Worm (Caenorhabditis elegans) whole organism, L1 larva: ENCODE results near the gene grl-31.

ENCODE experiments used
- C04F5.9 ChIP-seq: sonication (generic microtip); optimal IDR thresholded peaks from 2 replicates; lab custom pipeline; 2016; ENCODE audit warnings: missing genetic modification characterization, missing compliant biosample characterization
- C16A3.4 ChIP-seq: fragments of 150-350 bp; optimal IDR thresholded peaks from 2 replicates; lab custom pipeline; 2014; ENCODE audit warnings: missing biosample characterization, missing genetic modification characterization
- Y116A8C.19 ChIP-seq: sonication (generic microtip); optimal IDR thresholded peaks from 2 replicates; lab custom pipeline; 2016; ENCODE audit warnings: missing compliant biosample characterization, missing genetic modification characterization, borderline replicate concordance
- aha-1 ChIP-seq: fragments of 150-350 bp; optimal IDR thresholded peaks from 2 replicates; lab custom pipeline; 2014; ENCODE audit warnings: missing biosample characterization, missing genetic modification characterization
- aly-2 ChIP-seq: fragments of 150-350 bp; optimal IDR thresholded peaks from 2 replicates; lab custom pipeline; 2014; ENCODE audit warnings: missing biosample characterization, missing genetic modification characterization
- blmp-1 ChIP-seq: fragments of 150-350 bp; optimal IDR thresholded peaks from 2 replicates; lab custom pipeline; 2014; ENCODE audit warnings: missing biosample characterization, missing genetic modification characterization
- ceh-63 ChIP-seq: fragments of 200-800 bp; sonication (Bioruptor generic); optimal IDR thresholded peaks from 2 replicates; lab custom pipeline; 2018; ENCODE audit warnings: mild to moderate bottlenecking, missing genetic modification characterization, missing compliant biosample characterization
- ceh-8 ChIP-seq: fragments of 200-800 bp; sonication (Bioruptor generic); optimal IDR thresholded peaks from 2 replicates; lab custom pipeline; 2018; ENCODE audit warnings: mild to moderate bottlenecking, missing genetic modification characterization, moderate library complexity, missing compliant biosample characterization
- ceh-88 ChIP-seq: fragments of 200-800 bp; sonication (Bioruptor generic); IDR thresholded peaks from 2 replicates; pipeline ENCODE4 v1.3.6; 2022; ENCODE audit warnings: missing genetic modification characterization, missing compliant biosample characterization
- ces-1 ChIP-seq: fragments of 150-350 bp; optimal IDR thresholded peaks from 2 replicates; lab custom pipeline; 2014; ENCODE audit warnings: missing biosample characterization, missing genetic modification reagents, missing genetic modification characterization
- dsc-1 ChIP-seq: sonication (generic microtip); optimal IDR thresholded peaks from 2 replicates; lab custom pipeline; 2016; ENCODE audit warnings: mild to moderate bottlenecking, missing genetic modification characterization, missing compliant biosample characterization
- efl-1 ChIP-seq, 4 experiments: fragments of 150-350 bp; optimal IDR thresholded peaks in 3 of 4; peaks in 1 of 4; 1 replicate in 1 of 4; 2 replicates in 3 of 4; lab custom pipeline; 2014; ENCODE audit warnings: missing biosample characterization in 2 of 4, missing genetic modification characterization in 2 of 4, missing genetic modification reagents in 2 of 4
- efl-3 ChIP-seq: fragments of 200-800 bp; sonication (Bioruptor generic); optimal IDR thresholded peaks from 2 replicates; lab custom pipeline; 2018; ENCODE audit warnings: mild to moderate bottlenecking, missing genetic modification characterization, missing compliant biosample characterization
- egl-27 ChIP-seq, 2 experiments: fragments of 150-350 bp in 1 of 2; sonication (generic microtip); optimal IDR thresholded peaks; 3 replicates each; lab custom pipeline; 2017 to 2018; ENCODE audit warnings: missing biosample characterization in 2 of 2, missing genetic modification characterization in 2 of 2, missing genetic modification reagents in 2 of 2
- elt-2 ChIP-seq: sonication (generic microtip); optimal IDR thresholded peaks from 2 replicates; lab custom pipeline; 2016; ENCODE audit warnings: missing genetic modification characterization, mild to moderate bottlenecking, inconsistent platforms, missing compliant biosample characterization, missing genetic modification reagents
- ets-5 ChIP-seq: fragments of 200-800 bp; sonication (Bioruptor generic); IDR thresholded peaks from 2 replicates; pipeline ENCODE4 v1.3.6; 2022; ENCODE audit warnings: missing genetic modification characterization, missing compliant biosample characterization
- fkh-4 ChIP-seq: sonication (generic microtip); optimal IDR thresholded peaks from 2 replicates; lab custom pipeline; 2016; ENCODE audit warnings: missing compliant biosample characterization, missing genetic modification characterization, borderline replicate concordance
- fkh-8 ChIP-seq: sonication (generic microtip); optimal IDR thresholded peaks from 2 replicates; lab custom pipeline; 2016; ENCODE audit warnings: mild to moderate bottlenecking, missing genetic modification characterization, missing compliant biosample characterization
- isw-1 ChIP-seq: fragments of 200-800 bp; sonication (Bioruptor generic); IDR thresholded peaks from 2 replicates; pipeline ENCODE4 v1.3.6; 2022; ENCODE audit warnings: missing genetic modification characterization, missing compliant biosample characterization
- jun-1 ChIP-seq: fragments of 150-350 bp; optimal IDR thresholded peaks from 2 replicates; lab custom pipeline; 2014; ENCODE audit warnings: missing biosample characterization, missing genetic modification reagents, missing genetic modification characterization
- lin-13 ChIP-seq: fragments of 150-350 bp; optimal IDR thresholded peaks from 2 replicates; lab custom pipeline; 2014; ENCODE audit warnings: missing biosample characterization, missing genetic modification reagents, missing genetic modification characterization
- lir-3 ChIP-seq: sonication (generic microtip); optimal IDR thresholded peaks from 2 replicates; lab custom pipeline; 2016; ENCODE audit warnings: mild to moderate bottlenecking, missing genetic modification characterization, moderate library complexity, missing compliant biosample characterization; ENCODE audit not compliant: poor library complexity
- mab-9 ChIP-seq: fragments of 200-800 bp; sonication (Bioruptor generic); IDR thresholded peaks from 2 replicates; pipeline ENCODE4 v1.3.6; 2022; ENCODE audit warnings: missing genetic modification reagents, missing genetic modification characterization, missing compliant biosample characterization
- mef-2 ChIP-seq: fragments of 150-350 bp; optimal IDR thresholded peaks from 2 replicates; lab custom pipeline; 2014; ENCODE audit warnings: missing biosample characterization, missing genetic modification characterization
- mep-1 ChIP-seq: fragments of 150-350 bp; optimal IDR thresholded peaks from 2 replicates; lab custom pipeline; 2014; ENCODE audit warnings: missing biosample characterization, missing genetic modification characterization
- nhr-11 ChIP-seq: fragments of 150-350 bp; optimal IDR thresholded peaks from 2 replicates; lab custom pipeline; 2014; ENCODE audit warnings: missing biosample characterization, missing genetic modification characterization
- nhr-12 ChIP-seq: sonication (generic microtip); optimal IDR thresholded peaks from 2 replicates; lab custom pipeline; 2017; ENCODE audit warnings: missing biosample characterization, missing genetic modification characterization
- nhr-19 ChIP-seq: fragments of 200-800 bp; sonication (Bioruptor generic); conservative IDR thresholded peaks from 2 replicates; pipeline ENCODE4 v1.3.6; 2022; ENCODE audit warnings: missing genetic modification characterization, missing compliant biosample characterization
- nhr-20 ChIP-seq: sonication (generic microtip); optimal IDR thresholded peaks from 2 replicates; lab custom pipeline; 2016; ENCODE audit warnings: mild to moderate bottlenecking, missing genetic modification characterization, missing compliant biosample characterization
- nhr-237 ChIP-seq: fragments of 150-350 bp; optimal IDR thresholded peaks from 2 replicates; lab custom pipeline; 2014; ENCODE audit warnings: missing biosample characterization, missing genetic modification characterization
- nhr-47 ChIP-seq: sonication (generic microtip); optimal IDR thresholded peaks from 2 replicates; lab custom pipeline; 2016; ENCODE audit warnings: mild to moderate bottlenecking, missing genetic modification characterization, moderate library complexity, missing compliant biosample characterization
- nhr-71 ChIP-seq: sonication (generic microtip); optimal IDR thresholded peaks from 2 replicates; lab custom pipeline; 2016; ENCODE audit warnings: mild to moderate bottlenecking, missing genetic modification characterization, moderate library complexity, missing compliant biosample characterization
- nhr-76 ChIP-seq: sonication (generic microtip); optimal IDR thresholded peaks from 2 replicates; lab custom pipeline; 2017; ENCODE audit warnings: missing biosample characterization, missing genetic modification characterization
- nhr-77 ChIP-seq: fragments of 150-350 bp; optimal IDR thresholded peaks from 2 replicates; lab custom pipeline; 2014; ENCODE audit warnings: missing biosample characterization, missing genetic modification characterization
- nhr-84 ChIP-seq: sonication (generic microtip); optimal IDR thresholded peaks from 2 replicates; lab custom pipeline; 2017; ENCODE audit warnings: missing biosample characterization, missing genetic modification characterization
- nhr-85 ChIP-seq: sonication (generic microtip); peaks from one replicate; lab custom pipeline; 2016; ENCODE audit warnings: missing genetic modification characterization, inconsistent platforms, missing compliant biosample characterization
- nhr-90 ChIP-seq: sonication (generic microtip); optimal IDR thresholded peaks from 2 replicates; lab custom pipeline; 2016; ENCODE audit warnings: mild to moderate bottlenecking, missing genetic modification characterization, missing compliant biosample characterization; ENCODE audit not compliant: poor library complexity
- pax-3 ChIP-seq: fragments of 200-800 bp; sonication (Bioruptor generic); optimal IDR thresholded peaks from 2 replicates; lab custom pipeline; 2018; ENCODE audit warnings: mild to moderate bottlenecking, missing genetic modification characterization, moderate library complexity, missing compliant biosample characterization
- rnt-1 ChIP-seq: sonication (generic microtip); optimal IDR thresholded peaks from 2 replicates; lab custom pipeline; 2016; ENCODE audit warnings: mild to moderate bottlenecking, missing genetic modification characterization, moderate library complexity, missing compliant biosample characterization
- snpc-4 ChIP-seq: fragments of 150-350 bp; optimal IDR thresholded peaks from 2 replicates; lab custom pipeline; 2014; ENCODE audit warnings: missing biosample characterization, missing genetic modification characterization
- snu-23 ChIP-seq: sonication (generic microtip); optimal IDR thresholded peaks from 2 replicates; lab custom pipeline; 2016; ENCODE audit warnings: missing genetic modification characterization, missing compliant biosample characterization
- sox-4 ChIP-seq: sonication (generic microtip); optimal IDR thresholded peaks from 2 replicates; lab custom pipeline; 2016; ENCODE audit warnings: missing genetic modification characterization, missing compliant biosample characterization
- sptf-1 ChIP-seq: fragments of 150-350 bp; optimal IDR thresholded peaks from 2 replicates; lab custom pipeline; 2014; ENCODE audit warnings: missing biosample characterization, missing genetic modification characterization
- sup-37 ChIP-seq: fragments of 200-800 bp; sonication (Bioruptor generic); optimal IDR thresholded peaks from 2 replicates; lab custom pipeline; 2018; ENCODE audit warnings: mild to moderate bottlenecking, missing genetic modification characterization, missing compliant biosample characterization
- swsn-7 ChIP-seq: sonication (generic microtip); optimal IDR thresholded peaks from 2 replicates; lab custom pipeline; 2016; ENCODE audit warnings: missing genetic modification characterization, missing compliant biosample characterization
- tbx-2 ChIP-seq: sonication (generic microtip); optimal IDR thresholded peaks from 2 replicates; lab custom pipeline; 2016; ENCODE audit warnings: missing genetic modification characterization, missing compliant biosample characterization
- tlp-1 ChIP-seq: fragments of 150-350 bp; optimal IDR thresholded peaks from 2 replicates; lab custom pipeline; 2014; ENCODE audit warnings: missing biosample characterization, missing genetic modification characterization
- unc-130 ChIP-seq: fragments of 150-350 bp; optimal IDR thresholded peaks from 2 replicates; lab custom pipeline; 2017; ENCODE audit warnings: missing biosample characterization, missing genetic modification characterization, inconsistent platforms
- vab-15 ChIP-seq: sonication (generic microtip); optimal IDR thresholded peaks from 2 replicates; lab custom pipeline; 2017; ENCODE audit warnings: missing genotype, mild to moderate bottlenecking, missing genetic modification characterization, missing compliant biosample characterization
- zip-4 ChIP-seq: fragments of 200-800 bp; sonication (Bioruptor generic); optimal IDR thresholded peaks from 2 replicates; lab custom pipeline; 2018; ENCODE audit warnings: mild to moderate bottlenecking, missing genetic modification characterization, moderate library complexity, missing compliant biosample characterization
- ztf-4 ChIP-seq: fragments of 150-350 bp; optimal IDR thresholded peaks from 2 replicates; lab custom pipeline; 2014; ENCODE audit warnings: missing biosample characterization, missing genetic modification characterization

grl-31 gene

DNA sequence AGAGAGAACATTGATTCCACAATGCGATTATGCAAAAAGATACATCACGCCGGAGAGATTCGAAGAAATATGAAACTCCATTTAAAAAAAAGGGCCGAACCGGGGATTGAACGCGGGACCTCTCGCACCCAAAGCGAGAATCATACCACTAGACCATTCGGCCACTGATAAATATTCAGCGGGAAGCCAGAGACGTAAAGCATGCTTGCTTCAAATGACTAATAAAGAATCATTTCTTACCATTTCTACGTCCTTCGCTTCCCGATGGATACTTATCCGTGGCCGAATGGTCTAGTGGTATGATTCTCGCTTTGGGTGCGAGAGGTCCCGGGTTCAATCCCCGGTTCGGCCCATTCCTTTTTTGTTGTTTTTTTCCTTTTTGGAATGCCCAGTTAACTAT is 30.6 kb upstream of the grl-31 start:
- TF ChIP-seq nhr-77 (tag; lab: Kevin White, UChicago) = no peak
- TF ChIP-seq efl-1 (optimal IDR thresholded peaks at IDR 0.05; lab: Kevin White, UChicago) = no peak
- TF ChIP-seq efl-1 (GFP tag; optimal IDR thresholded peaks at IDR 0.05 in 1 of 2; lab: Kevin White, UChicago) = peak in 1 of 2 experiments; percentile 16
- TF ChIP-seq egl-27 (tag; optimal IDR thresholded peaks at IDR 0.05; lab: Kevin White, UChicago) = no peak
- TF ChIP-seq, all 84 proteins: peak for 1

DNA sequence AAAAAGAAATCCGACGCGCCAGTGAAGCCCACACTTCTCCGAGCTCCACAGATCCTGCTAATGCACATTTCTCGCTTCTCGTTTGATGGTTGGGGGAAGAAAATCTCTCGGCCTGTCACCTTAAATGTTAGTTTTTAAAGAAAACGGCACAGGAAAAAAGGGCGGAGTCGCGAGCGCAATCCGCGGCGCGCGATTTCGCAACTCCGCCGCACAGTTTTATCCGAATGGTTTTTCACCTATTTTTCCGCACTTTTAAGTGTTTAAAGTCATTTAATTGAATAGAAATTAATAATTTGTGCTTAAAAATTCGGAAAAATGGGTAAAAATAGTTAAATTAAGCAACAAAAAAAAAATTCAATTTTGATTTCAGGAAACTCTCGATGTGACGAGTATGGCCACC is 30.1 kb upstream of the grl-31 start:
- TF ChIP-seq efl-1 (optimal IDR thresholded peaks at IDR 0.05; lab: Kevin White, UChicago) (peak in 1 of 2 experiments; percentile 34), efl-1 (GFP tag; optimal IDR thresholded peaks at IDR 0.05 in 1 of 2; lab: Kevin White, UChicago) (peak in 1 of 2 experiments; percentile 88), lin-13 (GFP tag; lab: Kevin White, UChicago) (no peak), tlp-1 (tag; lab: Kevin White, UChicago) (no peak), sup-37 (GFP tag; lab: Kevin White, UChicago) (no peak), lir-3 (tag; lab: Kevin White, UChicago) (no peak), fkh-8 (tag; lab: Kevin White, UChicago) (no peak), ceh-8 (GFP tag; lab: Kevin White, UChicago) (no peak), nhr-19 (GFP tag; lab: Robert Waterston, UW) (peak; percentile 38), zip-4 (GFP tag; lab: Kevin White, UChicago) (peak; percentile 1), nhr-90 (no peak), sptf-1 (tag; lab: Kevin White, UChicago) (no peak), dsc-1 (tag; lab: Kevin White, UChicago) (peak; percentile 6), vab-15 (tag; lab: Kevin White, UChicago) (no peak), sox-4 (tag; lab: Kevin White, UChicago) (no peak), mab-9 (no peak), nhr-12 (tag; lab: Kevin White, UChicago) (no peak), C16A3.4 (tag; lab: Kevin White, UChicago) (peak; percentile 14), swsn-7 (tag; lab: Kevin White, UChicago) (peak; percentile 47), nhr-20 (tag; lab: Kevin White, UChicago) (peak; percentile 29), pax-3 (no peak), nhr-11 (no peak), mef-2 (tag; lab: Kevin White, UChicago) (no peak), fkh-4 (tag; lab: Kevin White, UChicago) (no peak), aly-2 (tag; lab: Kevin White, UChicago) (no peak), tbx-2 (tag; lab: Kevin White, UChicago) (peak; percentile 12), unc-130 (tag; lab: Kevin White, UChicago) (peak; percentile 20), snpc-4 (no peak), ceh-88 (GFP tag; lab: Robert Waterston, UW) (no peak), ceh-63 (GFP tag; lab: Kevin White, UChicago) (no peak), nhr-47 (tag; lab: Kevin White, UChicago) (no peak), snu-23 (peak; percentile 21), C04F5.9 (no peak), nhr-237 (tag; lab: Kevin White, UChicago) (no peak), nhr-85 (tag; lab: Kevin White, UChicago) (peak; percentile 36), aha-1 (tag; lab: Kevin White, UChicago) (no peak), elt-2 (tag; lab: Kevin White, UChicago) (no peak), rnt-1 (tag; lab: Kevin White, UChicago) (peak; percentile 30), ces-1 (GFP tag; lab: Kevin White, UChicago) (no peak), nhr-76 (tag; lab: Kevin White, UChicago) (no peak), jun-1 (tag; lab: Kevin White, UChicago) (no peak), blmp-1 (no peak), mep-1 (tag; lab: Kevin White, UChicago) (no peak), isw-1 (GFP tag; lab: Robert Waterston, UW) (no peak), ets-5 (no peak), ztf-4 (no peak), nhr-84 (tag; lab: Kevin White, UChicago) (no peak), efl-3 (GFP tag; lab: Kevin White, UChicago) (no peak), nhr-71 (peak; percentile 48), Y116A8C.19 (tag; lab: Kevin White, UChicago) (no peak)
